Fruit fly (Drosophila melanogaster) whole organism, embryonic: ENCODE data around the gene Jhbp11.

Experiments
- Asciz ChIP-seq: fragments of 200-800 bp; sonication (Bioruptor generic); optimal IDR thresholded peaks from 2 replicates; lab custom pipeline; 2017; ENCODE audit warnings: missing biosample characterization, mild to moderate bottlenecking, missing genetic modification characterization, missing genetic modification reagents
- Atf-2 ChIP-seq: fragments of 200-800 bp; sonication (Bioruptor generic); optimal IDR thresholded peaks from 2 replicates; lab custom pipeline; 2016; ENCODE audit warnings: missing biosample characterization, missing genetic modification characterization
- Awh ChIP-seq: fragments of 200-800 bp; sonication (Bioruptor generic); IDR thresholded peaks from 2 replicates; pipeline ENCODE4, ENCODE4 v1.3.6; 2022; ENCODE audit warnings: missing biosample characterization, missing genetic modification characterization
- Bgb ChIP-seq: fragments of 200-800 bp; sonication (Bioruptor generic); IDR thresholded peaks from 2 replicates; pipeline ENCODE4 v1.3.6; 2022; ENCODE audit warnings: missing biosample characterization, missing genetic modification characterization; ENCODE audit not compliant: partially characterized antibody
- CG10979 ChIP-seq: fragments of 200-800 bp; sonication (Bioruptor generic); optimal IDR thresholded peaks from 2 replicates; lab custom pipeline; 2018; ENCODE audit warnings: missing biosample characterization, mild to moderate bottlenecking, missing genetic modification characterization, moderate library complexity
- CG11456 ChIP-seq: fragments of 200-800 bp; sonication (Bioruptor generic); IDR thresholded peaks from 3 replicates; pipeline ENCODE4 v1.3.6; 2022; ENCODE audit warnings: missing biosample characterization, missing genetic modification characterization
- CG15073 ChIP-seq: fragments of 200-800 bp; sonication (Bioruptor generic); optimal IDR thresholded peaks from 2 replicates; lab custom pipeline; 2016; ENCODE audit warnings: missing biosample characterization, missing genetic modification characterization
- CG15601 ChIP-seq: fragments of 200-800 bp; sonication (Bioruptor generic); optimal IDR thresholded peaks from 3 replicates; lab custom pipeline; 2019; ENCODE audit warnings: missing biosample characterization, mild to moderate bottlenecking, missing genetic modification characterization, moderate library complexity
- CG17612 ChIP-seq: fragments of 200-800 bp; sonication (Bioruptor generic); IDR thresholded peaks from 2 replicates; pipeline ENCODE4 v1.3.6; 2022; ENCODE audit warnings: missing biosample characterization, missing genetic modification characterization
- CG18599 ChIP-seq: fragments of 200-800 bp; sonication (Bioruptor generic); optimal IDR thresholded peaks from 3 replicates; lab custom pipeline; 2017; ENCODE audit warnings: missing biosample characterization, missing genetic modification characterization, mild to moderate bottlenecking, moderate library complexity, missing genetic modification reagents
- CG2116 ChIP-seq: fragments of 200-800 bp; sonication (Bioruptor generic); optimal IDR thresholded peaks from 3 replicates; lab custom pipeline; 2018; ENCODE audit warnings: missing biosample characterization, mild to moderate bottlenecking, missing genetic modification characterization
- CG30403 ChIP-seq: fragments of 200-800 bp; sonication (Bioruptor generic); optimal IDR thresholded peaks from 3 replicates; lab custom pipeline; 2016; ENCODE audit warnings: missing biosample characterization, missing genetic modification characterization
- CG32767 ChIP-seq: fragments of 200-800 bp; sonication (Bioruptor generic); IDR thresholded peaks from 2 replicates; pipeline ENCODE4 v1.3.6; 2022; ENCODE audit warnings: missing biosample characterization, missing genetic modification characterization
- CG4730 ChIP-seq: fragments of 200-800 bp; sonication (Bioruptor generic); IDR thresholded peaks from 2 replicates; pipeline ENCODE4 v1.3.6; 2022; ENCODE audit warnings: missing biosample characterization, missing genetic modification characterization
- CG5245 ChIP-seq: fragments of 200-800 bp; sonication (Bioruptor generic); optimal IDR thresholded peaks from 3 replicates; lab custom pipeline; 2016; ENCODE audit warnings: missing biosample characterization, missing genetic modification characterization
- CG6272 ChIP-seq: fragments of 200-800 bp; sonication (Bioruptor generic); IDR thresholded peaks from 2 replicates; pipeline ENCODE4 v1.3.6; 2022; ENCODE audit warnings: missing biosample characterization, missing genetic modification characterization
- CG6813 ChIP-seq: fragments of 200-800 bp; sonication (Bioruptor generic); optimal IDR thresholded peaks from 2 replicates; lab custom pipeline; 2017; ENCODE audit warnings: missing biosample characterization, missing genetic modification characterization, mild to moderate bottlenecking, moderate library complexity, missing genetic modification reagents
- CG7271 ChIP-seq: fragments of 200-800 bp; sonication (Bioruptor generic); optimal IDR thresholded peaks from 2 replicates; lab custom pipeline; 2018; ENCODE audit warnings: missing biosample characterization, mild to moderate bottlenecking, missing genetic modification characterization, moderate library complexity
- CG7357 ChIP-seq: fragments of 200-800 bp; sonication (Bioruptor generic); IDR thresholded peaks from 3 replicates; pipeline ENCODE4 v1.3.6; 2022; ENCODE audit warnings: missing biosample characterization, missing genetic modification characterization
- CG7839 ChIP-seq: fragments of 200-800 bp; sonication (Bioruptor generic); optimal IDR thresholded peaks from 3 replicates; lab custom pipeline; 2018; ENCODE audit warnings: missing biosample characterization, mild to moderate bottlenecking, missing genetic modification characterization, moderate library complexity
- CG8290 ChIP-seq, 3 experiments: fragments of 200-800 bp; sonication (Bioruptor generic); optimal IDR thresholded peaks; 2 replicates each; lab custom pipeline; 2016 to 2019; ENCODE audit warnings: missing biosample characterization in 3 of 3, missing genetic modification characterization in 3 of 3, mild to moderate bottlenecking in 2 of 3, moderate library complexity in 1 of 3
- CHES-1-like ChIP-seq: fragments of 200-800 bp; sonication (Bioruptor generic); optimal IDR thresholded peaks from 2 replicates; lab custom pipeline; 2016; ENCODE audit warnings: missing biosample characterization, missing genetic modification characterization
- D19B ChIP-seq: fragments of 200-800 bp; sonication (Bioruptor generic); optimal IDR thresholded peaks from 2 replicates; lab custom pipeline; 2017; ENCODE audit warnings: missing biosample characterization, mild to moderate bottlenecking, missing genetic modification characterization
- Dip3 ChIP-seq: fragments of 200-800 bp; sonication (Bioruptor generic); optimal IDR thresholded peaks from 3 replicates; lab custom pipeline; 2016; ENCODE audit warnings: missing biosample characterization, missing genetic modification characterization
- Doc2 ChIP-seq: fragments of 200-800 bp; sonication (Bioruptor generic); IDR thresholded peaks from 2 replicates; pipeline ENCODE4 v1.3.6; 2022; ENCODE audit warnings: missing biosample characterization, missing genetic modification characterization
- E2f1 ChIP-seq: fragments of 200-800 bp; sonication (Bioruptor generic); IDR thresholded peaks from 2 replicates; pipeline ENCODE4 v1.3.6; 2022; ENCODE audit warnings: missing biosample characterization, missing genetic modification characterization
- Hmr ChIP-seq: fragments of 200-800 bp; sonication (Bioruptor generic); optimal IDR thresholded peaks from 3 replicates; lab custom pipeline; 2017; ENCODE audit warnings: mild to moderate bottlenecking, missing biosample characterization, missing genetic modification reagents, missing genetic modification characterization
- Hr3 ChIP-seq: fragments of 200-800 bp; sonication (Bioruptor generic); optimal IDR thresholded peaks from 3 replicates; lab custom pipeline; 2016; ENCODE audit warnings: missing biosample characterization, missing genetic modification characterization
- MESR4 ChIP-seq: fragments of 200-800 bp; sonication (Bioruptor generic); optimal IDR thresholded peaks from 2 replicates; lab custom pipeline; 2018; ENCODE audit warnings: missing biosample characterization, mild to moderate bottlenecking, missing genetic modification characterization, moderate library complexity
- Trl ChIP-seq, 3 experiments: fragments of >200 bp in 2 of 3; fragments of 200-800 bp in 1 of 3; sonication (Bioruptor generic) in 1 of 3; optimal IDR thresholded peaks; 2 replicates in 1 of 3; 3 replicates in 2 of 3; lab custom pipeline; 2016 to 2017; ENCODE audit warnings: missing biosample characterization in 1 of 3, missing genetic modification characterization in 1 of 3
- ab ChIP-seq: fragments of 200-800 bp; sonication (Bioruptor generic); optimal IDR thresholded peaks from 2 replicates; lab custom pipeline; 2016; ENCODE audit warnings: missing biosample characterization, missing genetic modification characterization
- btn ChIP-seq: fragments of 200-800 bp; sonication (Bioruptor generic); optimal IDR thresholded peaks from 2 replicates; lab custom pipeline; 2016; ENCODE audit warnings: missing biosample characterization, missing genetic modification characterization
- dmrt99B ChIP-seq: fragments of 200-800 bp; sonication (Bioruptor generic); optimal IDR thresholded peaks from 2 replicates; lab custom pipeline; 2018; ENCODE audit warnings: missing biosample characterization, mild to moderate bottlenecking, missing genetic modification characterization, moderate library complexity
- en ChIP-seq: fragments of 200-800 bp; sonication (Bioruptor generic); optimal IDR thresholded peaks from 2 replicates; lab custom pipeline; 2016; ENCODE audit warnings: missing biosample characterization, missing genetic modification characterization
- ewg ChIP-seq: fragments of 200-800 bp; sonication (Bioruptor generic); optimal IDR thresholded peaks from 3 replicates; lab custom pipeline; 2017; ENCODE audit warnings: mild to moderate bottlenecking, missing biosample characterization, missing genetic modification reagents, missing genetic modification characterization
- fu2 ChIP-seq: fragments of 200-800 bp; sonication (Bioruptor generic); optimal IDR thresholded peaks from 2 replicates; lab custom pipeline; 2016; ENCODE audit warnings: missing biosample characterization, missing genetic modification characterization
- hkb ChIP-seq, 2 experiments: fragments of 200-800 bp in 1 of 2; fragments of >200 bp in 1 of 2; sonication (Bioruptor generic) in 1 of 2; IDR thresholded peaks in 1 of 2; optimal IDR thresholded peaks in 1 of 2; 2 replicates each; pipeline versions ENCODE4 v1.3.6 to Lab custom; 2017 to 2022; ENCODE audit warnings: missing biosample characterization in 1 of 2, missing genetic modification characterization in 1 of 2
- lbe ChIP-seq: fragments of 200-800 bp; sonication (Bioruptor generic); optimal IDR thresholded peaks from 2 replicates; lab custom pipeline; 2016; ENCODE audit warnings: missing biosample characterization, mild to moderate bottlenecking, missing genetic modification characterization
- lilli ChIP-seq: fragments of 200-800 bp; sonication (Bioruptor generic); optimal IDR thresholded peaks from 3 replicates; lab custom pipeline; 2016; ENCODE audit warnings: missing biosample characterization, missing genetic modification characterization
- luna ChIP-seq: fragments of 200-800 bp; sonication (Bioruptor generic); optimal IDR thresholded peaks from 2 replicates; lab custom pipeline; 2016; ENCODE audit warnings: missing biosample characterization, missing genetic modification characterization
- otp ChIP-seq: fragments of 200-800 bp; sonication (Bioruptor generic); IDR thresholded peaks from 3 replicates; pipeline ENCODE4, ENCODE4 v1.3.6; 2022; ENCODE audit warnings: missing biosample characterization, missing genetic modification characterization
- pan ChIP-seq, 4 experiments: fragments of >200 bp in 3 of 4; fragments of 200-800 bp in 1 of 4; sonication (Bioruptor generic) in 1 of 4; optimal IDR thresholded peaks in 3 of 4; IDR thresholded peaks in 1 of 4; 2 replicates each; pipeline versions ENCODE4 v1.3.6 to Lab custom; 2017 to 2022; ENCODE audit warnings: missing biosample characterization in 2 of 4, missing genetic modification characterization in 2 of 4, mixed read lengths in 1 of 4
- pita ChIP-seq: fragments of 200-800 bp; sonication (Bioruptor generic); optimal IDR thresholded peaks from 2 replicates; lab custom pipeline; 2017; ENCODE audit warnings: missing biosample characterization, mild to moderate bottlenecking, missing genetic modification characterization
- prd ChIP-seq, 3 experiments: fragments of >200 bp in 2 of 3; fragments of 200-800 bp in 1 of 3; sonication (Bioruptor generic) in 1 of 3; optimal IDR thresholded peaks in 2 of 3; IDR thresholded peaks in 1 of 3; 2 replicates in 2 of 3; 3 replicates in 1 of 3; pipeline versions ENCODE4 v1.3.6 to Lab custom; 2017 to 2022; ENCODE audit warnings: missing biosample characterization in 1 of 3, missing genetic modification characterization in 1 of 3
- slou ChIP-seq: fragments of 200-800 bp; sonication (Bioruptor generic); optimal IDR thresholded peaks from 3 replicates; lab custom pipeline; 2016; ENCODE audit warnings: missing biosample characterization, missing genetic modification characterization
- vvl ChIP-seq: fragments of 200-800 bp; sonication (Bioruptor generic); IDR thresholded peaks from 2 replicates; pipeline ENCODE4 v1.3.6; 2022; ENCODE audit warnings: missing biosample characterization, missing genetic modification characterization
- wdn ChIP-seq: fragments of 200-800 bp; sonication (Bioruptor generic); IDR thresholded peaks from 2 replicates; pipeline ENCODE4 v1.3.6; 2022; ENCODE audit warnings: missing biosample characterization, missing genetic modification characterization
- yki ChIP-seq: fragments of >200 bp; optimal IDR thresholded peaks from 3 replicates; lab custom pipeline; 2018
- zen ChIP-seq: fragments of 200-800 bp; sonication (Bioruptor generic); optimal IDR thresholded peaks from 3 replicates; lab custom pipeline; 2018; ENCODE audit warnings: missing biosample characterization, mild to moderate bottlenecking, missing genetic modification characterization, moderate library complexity
- zfh1 ChIP-seq: fragments of 200-800 bp; sonication (Bioruptor generic); IDR thresholded peaks from 3 replicates; pipeline ENCODE4 v1.3.6; 2022; ENCODE audit warnings: missing biosample characterization, missing genetic modification characterization

The Jhbp11 gene

DNA sequence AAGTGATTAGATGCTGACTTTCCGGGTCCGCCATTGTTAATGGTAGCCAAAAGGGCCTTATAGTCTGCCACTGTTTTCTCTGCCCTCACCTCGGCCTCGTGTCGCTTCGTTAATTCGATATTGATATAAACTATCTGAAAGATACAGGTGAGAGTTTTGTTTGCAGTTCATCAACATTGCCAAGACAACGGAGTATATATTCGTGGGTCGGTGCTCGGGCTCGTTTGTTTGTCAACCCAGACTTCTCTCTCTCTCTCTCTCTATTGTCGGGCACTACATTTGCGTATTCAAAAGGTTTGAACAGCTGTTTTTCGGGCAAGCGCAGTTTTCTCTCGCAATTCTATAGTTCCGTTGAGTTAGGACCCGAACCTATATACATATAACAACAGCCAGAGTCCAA lies 33.7 kb upstream of the Jhbp11 start (continued):
- TF ChIP-seq ab (GFP tag; lab: Kevin White, UChicago) (no peak), otp (GFP tag; lab: Robert Waterston, UW) (no peak), fu2 (GFP tag; lab: Kevin White, UChicago) (no peak), E2f1 (GFP tag; lab: Robert Waterston, UW) (no peak), ewg (GFP tag; lab: Kevin White, UChicago) (peak; percentile 54), zen (tag; lab: Kevin White, UChicago) (no peak), pita (no peak), CG15601 (no peak), CG17612 (GFP tag; lab: Robert Waterston, UW) (no peak), MESR4 (GFP tag; lab: Kevin White, UChicago) (no peak), CG10979 (tag; lab: Kevin White, UChicago) (no peak), D19B (GFP tag; lab: Kevin White, UChicago) (no peak), prd (optimal IDR thresholded peaks at IDR 0.05; lab: Kevin White, UChicago) (no peak), prd (GFP tag; IDR thresholded peaks at IDR 0.05; lab: Robert Waterston, UW) (no peak), CG2116 (GFP tag; lab: Kevin White, UChicago) (no peak), hkb (optimal IDR thresholded peaks at IDR 0.05; lab: Kevin White, UChicago) (no peak), hkb (GFP tag; IDR thresholded peaks at IDR 0.05; lab: Robert Waterston, UW) (no peak), dmrt99B (tag; lab: Kevin White, UChicago) (no peak), CG8290 (GFP tag; optimal IDR thresholded peaks at IDR 0.05; lab: Kevin White, UChicago) (no peak), CG8290 (tag; optimal IDR thresholded peaks at IDR 0.05; lab: Kevin White, UChicago) (no peak), slou (no peak), pan (optimal IDR thresholded peaks at IDR 0.05; lab: Kevin White, UChicago) (no peak), pan (GFP tag; optimal IDR thresholded peaks at IDR 0.05 in 1 of 2, IDR thresholded peaks at IDR 0.05 in 1 of 2) (no peak), luna (no peak), Bgb (GFP tag; lab: Robert Waterston, UW) (no peak), Doc2 (GFP tag; lab: Robert Waterston, UW) (no peak), CG7839 (no peak), CHES-1-like (GFP tag; lab: Kevin White, UChicago) (no peak), wdn (GFP tag; lab: Robert Waterston, UW) (no peak), Asciz (GFP tag; lab: Kevin White, UChicago) (peak; percentile 39), CG7357 (no peak), Hr3 (no peak), CG18599 (GFP tag; lab: Kevin White, UChicago) (peak; percentile 59), Atf-2 (GFP tag; lab: Kevin White, UChicago) (no peak), vvl (GFP tag; lab: Robert Waterston, UW) (peak; percentile 33; the same call in 1 of the 2 replicates), zfh1 (no peak), lbe (no peak), en (GFP tag; lab: Kevin White, UChicago) (no peak), CG11456 (no peak), btn (GFP tag; lab: Kevin White, UChicago) (no peak), yki (lab: Kevin White, UChicago) (no peak), Awh (GFP tag; lab: Robert Waterston, UW) (peak; percentile 52; the same call in 1 of the 2 replicates), Trl (optimal IDR thresholded peaks at IDR 0.05; lab: Kevin White, UChicago) (peak; percentile 1 to 39), Trl (GFP tag; optimal IDR thresholded peaks at IDR 0.05; lab: Kevin White, UChicago) (no peak), CG15073 (GFP tag; lab: Kevin White, UChicago) (no peak), Hmr (GFP tag; lab: Kevin White, UChicago) (peak; percentile 50), CG5245 (no peak), CG6272 (no peak), lilli (GFP tag; lab: Kevin White, UChicago) (no peak), CG30403 (GFP tag; lab: Kevin White, UChicago) (no peak), Dip3 (GFP tag; lab: Kevin White, UChicago) (no peak), CG32767 (GFP tag; lab: Robert Waterston, UW) (no peak), CG4730 (GFP tag; lab: Robert Waterston, UW) (no peak), CG6813 (GFP tag; lab: Kevin White, UChicago) (peak; percentile 46), CG7271 (tag; lab: Kevin White, UChicago) (no peak)
